Fruit fly (Drosophila melanogaster): ENCODE measurements around the gene CG18549.

CG18549 gene

DNA sequence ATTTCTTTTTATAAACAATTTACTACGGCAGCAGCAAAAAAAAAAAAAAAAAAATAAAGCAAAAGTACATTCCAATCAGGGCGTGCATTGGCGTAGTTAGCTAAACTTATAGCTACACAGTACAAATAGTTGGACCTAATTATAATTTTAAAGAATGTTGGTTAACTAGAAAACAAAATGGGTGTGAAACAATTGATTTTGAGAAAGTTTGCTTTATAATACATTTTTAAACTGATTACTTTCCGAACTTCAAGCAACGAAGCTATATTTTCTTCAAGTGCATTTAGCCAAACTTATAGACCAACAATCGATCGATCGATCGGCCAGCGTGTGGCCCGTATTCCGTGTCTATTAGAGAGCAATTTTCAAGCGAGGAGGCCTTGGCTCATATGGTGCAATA, 2.3 kb downstream of the CG18549 start (continued):
- TF ChIP-seq Eip74EF (GFP tag; optimal IDR thresholded peaks at IDR 0.05) (no peak), Sox102F (GFP tag; optimal IDR thresholded peaks at IDR 0.05) (peak; percentile 73), CG1603 (tag; optimal IDR thresholded peaks at IDR 0.05) (peak; percentile 51), hkb (optimal IDR thresholded peaks at IDR 0.05) (no peak), hkb (GFP tag; IDR thresholded peaks at IDR 0.05) (peak; percentile 62), tin (GFP tag; optimal IDR thresholded peaks at IDR 0.05) (peak; percentile 19), CG30020 (tag; optimal IDR thresholded peaks at IDR 0.05) (no peak), ap (GFP tag; IDR thresholded peaks at IDR 0.05) (peak; percentile 35; the same call in 1 of the 2 replicates), al (GFP tag; IDR thresholded peaks at IDR 0.05) (no peak), Asciz (GFP tag; optimal IDR thresholded peaks at IDR 0.05) (peak; percentile 21), CG10209 (GFP tag; optimal IDR thresholded peaks at IDR 0.05) (peak; percentile 46), Kr (GFP tag; optimal IDR thresholded peaks at IDR 0.05) (no peak), CG14441 (GFP tag; IDR thresholded peaks at IDR 0.05) (peak; percentile 14; the same call in 1 of the 2 replicates), dpn (GFP tag; optimal IDR thresholded peaks at IDR 0.05) (peak in 1 of 2 experiments; percentile 22), her (GFP tag; optimal IDR thresholded peaks at IDR 0.05) (no peak), unpg (GFP tag; optimal IDR thresholded peaks at IDR 0.05) (peak; percentile 52), CG18619 (GFP tag; optimal IDR thresholded peaks at IDR 0.05) (no peak), row (GFP tag; IDR thresholded peaks at IDR 0.05) (peak; percentile 42), ac (GFP tag; optimal IDR thresholded peaks at IDR 0.05) (no peak), CG32772 (GFP tag; IDR thresholded peaks at IDR 0.05) (0 out of 2 replicates have a peak, but pooled peaks have one; percentile 29), CG9817 (tag; optimal IDR thresholded peaks at IDR 0.05) (peak; percentile 3), CG8388 (GFP tag; optimal IDR thresholded peaks at IDR 0.05) (peak; percentile 16), dysf (GFP tag; IDR thresholded peaks at IDR 0.05) (peak; percentile 65), BtbVII (GFP tag; optimal IDR thresholded peaks at IDR 0.05) (peak; percentile 13), CG15269 (tag; optimal IDR thresholded peaks at IDR 0.05) (peak; percentile 70), CG12391 (tag; optimal IDR thresholded peaks at IDR 0.05) (peak; percentile 29), NfI (GFP tag; optimal IDR thresholded peaks at IDR 0.05) (peak; percentile 34), Atf3 (GFP tag; optimal IDR thresholded peaks at IDR 0.05) (no peak), ranshi (GFP tag; IDR thresholded peaks at IDR 0.05) (peak; percentile 50; the same call in 1 of the 2 replicates), nerfin-2 (GFP tag; IDR thresholded peaks at IDR 0.05; ENCODE audit: partially characterized antibody) (no peak), CG17359 (tag; optimal IDR thresholded peaks at IDR 0.05) (peak; percentile 56), bsh (GFP tag; optimal IDR thresholded peaks at IDR 0.05) (peak in 1 of 2 experiments; percentile 38), CG9932 (GFP tag; IDR thresholded peaks at IDR 0.05) (0 out of 2 replicates have a peak, but pooled peaks have one; percentile 21), CG7928 (GFP tag; optimal IDR thresholded peaks at IDR 0.05) (no peak), zfh1 (GFP tag; IDR thresholded peaks at IDR 0.05) (0 out of 3 replicates have a peak, but pooled peaks have one; percentile 24), CG10979 (tag; optimal IDR thresholded peaks at IDR 0.05) (peak; percentile 12), tap (tag; optimal IDR thresholded peaks at IDR 0.05) (peak; percentile 57), CG14050 (GFP tag; IDR thresholded peaks at IDR 0.05) (peak; percentile 41; the same call in 2 of the 3 replicates), cato (GFP tag; optimal IDR thresholded peaks at IDR 0.05; ENCODE audit: borderline replicate concordance) (peak; percentile 16), phol (tag; optimal IDR thresholded peaks at IDR 0.05) (peak; percentile 47), CG30403 (GFP tag; optimal IDR thresholded peaks at IDR 0.05) (peak; percentile 40), lmd (GFP tag; IDR thresholded peaks at IDR 0.05) (0 out of 2 replicates have a peak, but pooled peaks have one; percentile 16), CG8924 (tag; optimal IDR thresholded peaks at IDR 0.05) (peak; percentile 5), PHDP (tag; optimal IDR thresholded peaks at IDR 0.05) (peak; percentile 40), CG6689 (GFP tag; IDR thresholded peaks at IDR 0.05) (0 out of 2 replicates have a peak, but pooled peaks have one; percentile 8), CG9437 (GFP tag; optimal IDR thresholded peaks at IDR 0.05) (peak; percentile 5), cad (GFP tag; optimal IDR thresholded peaks at IDR 0.05) (no peak), TFAM (GFP tag; optimal IDR thresholded peaks at IDR 0.05) (no peak), H2.0 (GFP tag; IDR thresholded peaks at IDR 0.05) (peak; percentile 43; the same call in 1 of the 2 replicates), B-H1 (GFP tag; IDR thresholded peaks at IDR 0.05) (peak; percentile 22; the same call in 1 of the 3 replicates)

Measured in whole organism, embryonic.